Worm (Caenorhabditis elegans): Measurements from ENCODE around the gene F17E9.18.

DNA sequence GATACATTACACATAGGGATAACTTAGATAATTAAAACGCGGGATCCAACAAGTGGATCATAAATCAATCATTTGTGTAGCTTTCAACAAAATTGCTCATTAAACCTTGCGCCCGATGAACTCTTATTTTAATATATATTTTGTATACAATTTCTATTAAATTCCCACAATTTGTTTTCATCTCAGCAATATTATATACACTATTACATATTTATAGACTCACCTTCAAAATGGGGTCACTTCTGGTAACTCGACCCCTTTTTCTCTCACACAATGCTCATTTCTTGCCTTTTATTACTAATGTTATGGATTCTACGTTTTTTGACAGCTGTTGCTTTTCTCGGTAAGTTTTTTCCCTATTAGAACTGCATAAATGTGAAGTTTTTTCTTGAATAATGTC lies 7.3 kb downstream of the F17E9.18 start, which contains the start of gene lgc-6:
- no peak for TF ChIP-seq Y53F4B.3 (GFP tag; IDR thresholded peaks at IDR 0.05)
- TF ChIP-seq madf-3 (GFP tag; IDR thresholded peaks at IDR 0.05): no peak
- no peak for TF ChIP-seq lir-1 (GFP tag; conservative IDR thresholded peaks at IDR 0.05)
- TF ChIP-seq bed-1 (GFP tag; IDR thresholded peaks at IDR 0.05): no peak

Measured in whole organism, young adult.